Worm (Caenorhabditis elegans) whole organism, L1 larva: ENCODE measurements around the gene crn-3.

Source experiments
- C04F5.9 ChIP-seq: sonication (generic microtip); optimal IDR thresholded peaks from 2 replicates; lab custom pipeline; 2016; ENCODE audit warnings: missing genetic modification characterization, missing compliant biosample characterization
- F16B12.6 ChIP-seq: fragments of 150-350 bp; optimal IDR thresholded peaks from 2 replicates; lab custom pipeline; 2014; ENCODE audit warnings: missing biosample characterization, missing genetic modification characterization
- Y116A8C.19 ChIP-seq: sonication (generic microtip); optimal IDR thresholded peaks from 2 replicates; lab custom pipeline; 2016; ENCODE audit warnings: missing compliant biosample characterization, missing genetic modification characterization, borderline replicate concordance
- aha-1 ChIP-seq: fragments of 150-350 bp; optimal IDR thresholded peaks from 2 replicates; lab custom pipeline; 2014; ENCODE audit warnings: missing biosample characterization, missing genetic modification characterization
- alr-1 ChIP-seq: fragments of 200-800 bp; sonication (Bioruptor generic); optimal IDR thresholded peaks from 2 replicates; lab custom pipeline; 2018; ENCODE audit warnings: borderline replicate concordance, mild to moderate bottlenecking, missing genetic modification characterization, missing compliant biosample characterization
- ama-1 ChIP-seq: fragments of 150-350 bp; optimal IDR thresholded peaks from 2 replicates; lab custom pipeline; 2014
- ceh-63 ChIP-seq: fragments of 200-800 bp; sonication (Bioruptor generic); optimal IDR thresholded peaks from 2 replicates; lab custom pipeline; 2018; ENCODE audit warnings: mild to moderate bottlenecking, missing genetic modification characterization, missing compliant biosample characterization
- ceh-88 ChIP-seq: fragments of 200-800 bp; sonication (Bioruptor generic); IDR thresholded peaks from 2 replicates; pipeline ENCODE4 v1.3.6; 2022; ENCODE audit warnings: missing genetic modification characterization, missing compliant biosample characterization
- ceh-90 ChIP-seq: sonication (generic microtip); optimal IDR thresholded peaks from 2 replicates; lab custom pipeline; 2016; ENCODE audit warnings: missing genetic modification characterization, missing compliant biosample characterization
- ces-1 ChIP-seq: fragments of 150-350 bp; optimal IDR thresholded peaks from 2 replicates; lab custom pipeline; 2014; ENCODE audit warnings: missing biosample characterization, missing genetic modification reagents, missing genetic modification characterization
- dpl-1 ChIP-seq, 3 experiments: fragments of 150-350 bp in 2 of 3; sonication (generic microtip) in 1 of 3; optimal IDR thresholded peaks; 2 replicates each; lab custom pipeline; 2014 to 2017; ENCODE audit warnings: missing biosample characterization in 3 of 3, missing genetic modification characterization in 3 of 3, missing genetic modification reagents in 3 of 3
- dsc-1 ChIP-seq: sonication (generic microtip); optimal IDR thresholded peaks from 2 replicates; lab custom pipeline; 2016; ENCODE audit warnings: mild to moderate bottlenecking, missing genetic modification characterization, missing compliant biosample characterization
- efl-1 ChIP-seq, 4 experiments: fragments of 150-350 bp; optimal IDR thresholded peaks in 3 of 4; peaks in 1 of 4; 1 replicate in 1 of 4; 2 replicates in 3 of 4; lab custom pipeline; 2014; ENCODE audit warnings: missing biosample characterization in 2 of 4, missing genetic modification characterization in 2 of 4, missing genetic modification reagents in 2 of 4
- efl-3 ChIP-seq: fragments of 200-800 bp; sonication (Bioruptor generic); optimal IDR thresholded peaks from 2 replicates; lab custom pipeline; 2018; ENCODE audit warnings: mild to moderate bottlenecking, missing genetic modification characterization, missing compliant biosample characterization
- egl-13 ChIP-seq: sonication (generic microtip); optimal IDR thresholded peaks from 2 replicates; lab custom pipeline; 2016; ENCODE audit warnings: missing genotype, missing genetic modification reagents, missing genetic modification characterization, missing compliant biosample characterization
- egl-27 ChIP-seq, 2 experiments: fragments of 150-350 bp in 1 of 2; sonication (generic microtip); optimal IDR thresholded peaks; 3 replicates each; lab custom pipeline; 2017 to 2018; ENCODE audit warnings: missing biosample characterization in 2 of 2, missing genetic modification characterization in 2 of 2, missing genetic modification reagents in 2 of 2
- elt-2 ChIP-seq: sonication (generic microtip); optimal IDR thresholded peaks from 2 replicates; lab custom pipeline; 2016; ENCODE audit warnings: missing genetic modification characterization, mild to moderate bottlenecking, inconsistent platforms, missing compliant biosample characterization, missing genetic modification reagents
- elt-3 ChIP-seq, 6 experiments: fragments of 150-350 bp in 1 of 6; sonication (generic microtip); optimal IDR thresholded peaks; 2 replicates each; lab custom pipeline; 2017 to 2018; ENCODE audit warnings: missing biosample characterization in 6 of 6, missing genetic modification characterization in 6 of 6, inconsistent platforms in 1 of 6
- ets-5 ChIP-seq: fragments of 200-800 bp; sonication (Bioruptor generic); IDR thresholded peaks from 2 replicates; pipeline ENCODE4 v1.3.6; 2022; ENCODE audit warnings: missing genetic modification characterization, missing compliant biosample characterization
- fkh-8 ChIP-seq: sonication (generic microtip); optimal IDR thresholded peaks from 2 replicates; lab custom pipeline; 2016; ENCODE audit warnings: mild to moderate bottlenecking, missing genetic modification characterization, missing compliant biosample characterization
- fos-1 ChIP-seq: fragments of 150-350 bp; optimal IDR thresholded peaks from 2 replicates; lab custom pipeline; 2014; ENCODE audit warnings: missing biosample characterization, missing genetic modification characterization
- grh-1 ChIP-seq: fragments of 200-800 bp; sonication (Bioruptor generic); IDR thresholded peaks from 2 replicates; pipeline ENCODE4 v1.3.6; 2022; ENCODE audit warnings: missing genetic modification reagents, missing genetic modification characterization, missing compliant biosample characterization
- hlh-4 ChIP-seq: sonication (generic microtip); optimal IDR thresholded peaks from 2 replicates; lab custom pipeline; 2016; ENCODE audit warnings: mild to moderate bottlenecking, missing genetic modification characterization, missing compliant biosample characterization
- hpl-2 ChIP-seq: fragments of 150-350 bp; optimal IDR thresholded peaks from 2 replicates; lab custom pipeline; 2014; ENCODE audit warnings: missing biosample characterization, missing genetic modification reagents, missing genetic modification characterization
- irx-1 ChIP-seq: sonication (generic microtip); optimal IDR thresholded peaks from 2 replicates; lab custom pipeline; 2016; ENCODE audit warnings: missing genetic modification characterization, missing compliant biosample characterization
- jun-1 ChIP-seq: fragments of 150-350 bp; optimal IDR thresholded peaks from 2 replicates; lab custom pipeline; 2014; ENCODE audit warnings: missing biosample characterization, missing genetic modification reagents, missing genetic modification characterization
- lin-13 ChIP-seq: fragments of 150-350 bp; optimal IDR thresholded peaks from 2 replicates; lab custom pipeline; 2014; ENCODE audit warnings: missing biosample characterization, missing genetic modification reagents, missing genetic modification characterization
- lin-39 ChIP-seq: fragments of 150-350 bp; optimal IDR thresholded peaks from 2 replicates; lab custom pipeline; 2014; ENCODE audit warnings: missing biosample characterization, missing genetic modification reagents, missing genetic modification characterization
- lir-3 ChIP-seq: sonication (generic microtip); optimal IDR thresholded peaks from 2 replicates; lab custom pipeline; 2016; ENCODE audit warnings: mild to moderate bottlenecking, missing genetic modification characterization, moderate library complexity, missing compliant biosample characterization; ENCODE audit not compliant: poor library complexity
- mdl-1 ChIP-seq, 2 experiments: fragments of 150-350 bp; optimal IDR thresholded peaks; 2 replicates each; lab custom pipeline; 2014 to 2017; ENCODE audit warnings: missing biosample characterization in 2 of 2, missing genetic modification characterization in 2 of 2, inconsistent platforms in 1 of 2
- mep-1 ChIP-seq: fragments of 150-350 bp; optimal IDR thresholded peaks from 2 replicates; lab custom pipeline; 2014; ENCODE audit warnings: missing biosample characterization, missing genetic modification characterization
- nhr-12 ChIP-seq: sonication (generic microtip); optimal IDR thresholded peaks from 2 replicates; lab custom pipeline; 2017; ENCODE audit warnings: missing biosample characterization, missing genetic modification characterization
- nhr-19 ChIP-seq: fragments of 200-800 bp; sonication (Bioruptor generic); conservative IDR thresholded peaks from 2 replicates; pipeline ENCODE4 v1.3.6; 2022; ENCODE audit warnings: missing genetic modification characterization, missing compliant biosample characterization
- nhr-20 ChIP-seq: sonication (generic microtip); optimal IDR thresholded peaks from 2 replicates; lab custom pipeline; 2016; ENCODE audit warnings: mild to moderate bottlenecking, missing genetic modification characterization, missing compliant biosample characterization
- nhr-237 ChIP-seq: fragments of 150-350 bp; optimal IDR thresholded peaks from 2 replicates; lab custom pipeline; 2014; ENCODE audit warnings: missing biosample characterization, missing genetic modification characterization
- nhr-28 ChIP-seq: fragments of 150-350 bp; optimal IDR thresholded peaks from 2 replicates; lab custom pipeline; 2014; ENCODE audit warnings: missing biosample characterization, missing genetic modification characterization
- nhr-47 ChIP-seq: sonication (generic microtip); optimal IDR thresholded peaks from 2 replicates; lab custom pipeline; 2016; ENCODE audit warnings: mild to moderate bottlenecking, missing genetic modification characterization, moderate library complexity, missing compliant biosample characterization
- nhr-71 ChIP-seq: sonication (generic microtip); optimal IDR thresholded peaks from 2 replicates; lab custom pipeline; 2016; ENCODE audit warnings: mild to moderate bottlenecking, missing genetic modification characterization, moderate library complexity, missing compliant biosample characterization
- nhr-76 ChIP-seq: sonication (generic microtip); optimal IDR thresholded peaks from 2 replicates; lab custom pipeline; 2017; ENCODE audit warnings: missing biosample characterization, missing genetic modification characterization
- nhr-77 ChIP-seq: fragments of 150-350 bp; optimal IDR thresholded peaks from 2 replicates; lab custom pipeline; 2014; ENCODE audit warnings: missing biosample characterization, missing genetic modification characterization
- nhr-85 ChIP-seq: sonication (generic microtip); peaks from one replicate; lab custom pipeline; 2016; ENCODE audit warnings: missing genetic modification characterization, inconsistent platforms, missing compliant biosample characterization
- nhr-90 ChIP-seq: sonication (generic microtip); optimal IDR thresholded peaks from 2 replicates; lab custom pipeline; 2016; ENCODE audit warnings: mild to moderate bottlenecking, missing genetic modification characterization, missing compliant biosample characterization; ENCODE audit not compliant: poor library complexity
- pag-3 ChIP-seq: sonication (generic microtip); optimal IDR thresholded peaks from 2 replicates; lab custom pipeline; 2017; ENCODE audit warnings: missing genetic modification characterization, mild to moderate bottlenecking, missing compliant biosample characterization, antibody characterized with exemption, borderline replicate concordance; ENCODE audit not compliant: insufficient read depth
- pax-3 ChIP-seq: fragments of 200-800 bp; sonication (Bioruptor generic); optimal IDR thresholded peaks from 2 replicates; lab custom pipeline; 2018; ENCODE audit warnings: mild to moderate bottlenecking, missing genetic modification characterization, moderate library complexity, missing compliant biosample characterization
- rnt-1 ChIP-seq: sonication (generic microtip); optimal IDR thresholded peaks from 2 replicates; lab custom pipeline; 2016; ENCODE audit warnings: mild to moderate bottlenecking, missing genetic modification characterization, moderate library complexity, missing compliant biosample characterization
- sox-4 ChIP-seq: sonication (generic microtip); optimal IDR thresholded peaks from 2 replicates; lab custom pipeline; 2016; ENCODE audit warnings: missing genetic modification characterization, missing compliant biosample characterization
- sptf-1 ChIP-seq: fragments of 150-350 bp; optimal IDR thresholded peaks from 2 replicates; lab custom pipeline; 2014; ENCODE audit warnings: missing biosample characterization, missing genetic modification characterization
- sup-37 ChIP-seq: fragments of 200-800 bp; sonication (Bioruptor generic); optimal IDR thresholded peaks from 2 replicates; lab custom pipeline; 2018; ENCODE audit warnings: mild to moderate bottlenecking, missing genetic modification characterization, missing compliant biosample characterization
- swsn-7 ChIP-seq: sonication (generic microtip); optimal IDR thresholded peaks from 2 replicates; lab custom pipeline; 2016; ENCODE audit warnings: missing genetic modification characterization, missing compliant biosample characterization
- tlp-1 ChIP-seq: fragments of 150-350 bp; optimal IDR thresholded peaks from 2 replicates; lab custom pipeline; 2014; ENCODE audit warnings: missing biosample characterization, missing genetic modification characterization
- zag-1 ChIP-seq: fragments of 150-350 bp; optimal IDR thresholded peaks from 2 replicates; lab custom pipeline; 2014; ENCODE audit warnings: missing biosample characterization, missing genetic modification characterization

The crn-3 gene

ce11 chrII:10555484-10556075 lies 32.3 kb upstream of the crn-3 start (continued):
- TF ChIP-seq tlp-1 (tag; lab: Kevin White, UChicago) (no peak), lin-39 (tag; lab: Kevin White, UChicago) (peak; percentile 22), nhr-237 (no peak), nhr-28 (tag; lab: Kevin White, UChicago) (no peak), grh-1 (0 out of 2 replicates have a peak, but pooled peaks have one; percentile 37), alr-1 (tag; lab: Kevin White, UChicago) (no peak), nhr-19 (GFP tag; lab: Robert Waterston, UW) (peak; percentile 67), nhr-90 (tag; lab: Kevin White, UChicago) (peak; percentile 84), sup-37 (GFP tag; lab: Kevin White, UChicago) (no peak), ceh-88 (GFP tag; lab: Robert Waterston, UW) (peak; percentile 27; the same call in 1 of the 2 replicates), C04F5.9 (no peak), ces-1 (GFP tag; lab: Kevin White, UChicago) (no peak), pax-3 (tag; lab: Kevin White, UChicago) (no peak), ceh-90 (tag; lab: Kevin White, UChicago) (no peak), elt-3 (tag; optimal IDR thresholded peaks at IDR 0.05; lab: Kevin White, UChicago) (peak in 2 of 6 experiments; percentile 37 to 61), fos-1 (no peak), zag-1 (tag; lab: Kevin White, UChicago) (no peak), egl-27 (tag; optimal IDR thresholded peaks at IDR 0.05; lab: Kevin White, UChicago) (peak in 1 of 2 experiments; percentile 60), elt-2 (peak; percentile 61), efl-3 (GFP tag; lab: Kevin White, UChicago) (no peak), nhr-77 (peak; percentile 11), swsn-7 (tag; lab: Kevin White, UChicago) (peak; percentile 62), lir-3 (tag; lab: Kevin White, UChicago) (peak; percentile 46), hpl-2 (no peak), fkh-8 (tag; lab: Kevin White, UChicago) (no peak), sox-4 (tag; lab: Kevin White, UChicago) (no peak), efl-1 (optimal IDR thresholded peaks at IDR 0.05; lab: Kevin White, UChicago) (peak; percentile 40 to 56), efl-1 (GFP tag; optimal IDR thresholded peaks at IDR 0.05 in 1 of 2; lab: Kevin White, UChicago) (peak in 1 of 2 experiments; percentile 93), nhr-71 (tag; lab: Kevin White, UChicago) (peak; percentile 92), sptf-1 (tag; lab: Kevin White, UChicago) (no peak), pag-3 (no peak), aha-1 (tag; lab: Kevin White, UChicago) (peak; percentile 44), Y116A8C.19 (tag; lab: Kevin White, UChicago) (no peak), mdl-1 (tag; optimal IDR thresholded peaks at IDR 0.05; lab: Kevin White, UChicago) (peak in 1 of 2 experiments; percentile 61), hlh-4 (tag; lab: Kevin White, UChicago) (no peak), nhr-76 (tag; lab: Kevin White, UChicago) (no peak), mep-1 (tag; lab: Kevin White, UChicago) (peak; percentile 81), lin-13 (GFP tag; lab: Kevin White, UChicago) (peak; percentile 45), ets-5 (GFP tag; lab: Robert Waterston, UW) (no peak), ama-1 (lab: Kevin White, UChicago) (peak; percentile 64), nhr-12 (tag; lab: Kevin White, UChicago) (no peak), egl-13 (tag; lab: Kevin White, UChicago) (no peak), nhr-85 (peak; percentile 97), dpl-1 (GFP tag; optimal IDR thresholded peaks at IDR 0.05; lab: Kevin White, UChicago) (peak; percentile 16 to 47 (median 18)), rnt-1 (tag; lab: Kevin White, UChicago) (peak; percentile 69), nhr-20 (tag; lab: Kevin White, UChicago) (peak; percentile 80), jun-1 (peak; percentile 0), ceh-63 (GFP tag; lab: Kevin White, UChicago) (no peak), nhr-47 (peak; percentile 64), irx-1 (tag; lab: Kevin White, UChicago) (peak; percentile 18), F16B12.6 (peak; percentile 5), dsc-1 (tag; lab: Kevin White, UChicago) (peak; percentile 37)
